Fruit fly (Drosophila melanogaster) whole organism, embryonic: ENCODE measurements around the gene CG32278.

Experiments
- B-H2 ChIP-seq: fragments of 200-800 bp; sonication (Bioruptor generic); optimal IDR thresholded peaks from 2 replicates; lab custom pipeline; 2018; ENCODE audit warnings: missing biosample characterization, mild to moderate bottlenecking, missing genetic modification characterization
- Blimp-1 ChIP-seq: fragments of 200-800 bp; sonication (Bioruptor generic); optimal IDR thresholded peaks from 3 replicates; lab custom pipeline; 2018; ENCODE audit warnings: missing biosample characterization, missing genetic modification characterization, mild to moderate bottlenecking, moderate library complexity, missing genetic modification reagents
- C15 ChIP-seq: fragments of 200-800 bp; sonication (Bioruptor generic); IDR thresholded peaks from 3 replicates; pipeline ENCODE4 v1.3.6; 2022; ENCODE audit warnings: missing biosample characterization, missing genetic modification characterization
- CG12155 ChIP-seq: fragments of 200-800 bp; sonication (Bioruptor generic); optimal IDR thresholded peaks from 3 replicates; lab custom pipeline; 2016; ENCODE audit warnings: missing biosample characterization, missing genetic modification characterization
- CG13624 ChIP-seq: fragments of 200-800 bp; sonication (Bioruptor generic); optimal IDR thresholded peaks from 2 replicates; lab custom pipeline; 2016; ENCODE audit warnings: missing biosample characterization, missing genetic modification characterization
- CG15269 ChIP-seq: fragments of 200-800 bp; sonication (Bioruptor generic); optimal IDR thresholded peaks from 2 replicates; lab custom pipeline; 2018; ENCODE audit warnings: missing biosample characterization, mild to moderate bottlenecking, missing genetic modification characterization, moderate library complexity
- CG16813 ChIP-seq: fragments of 200-800 bp; sonication (Bioruptor generic); IDR thresholded peaks from 3 replicates; pipeline ENCODE4 v1.3.6; 2022; ENCODE audit warnings: missing biosample characterization, missing genetic modification characterization; ENCODE audit not compliant: partially characterized antibody
- CG31224 ChIP-seq: fragments of 200-800 bp; sonication (Bioruptor generic); IDR thresholded peaks from 2 replicates; pipeline ENCODE4 v1.3.6; 2022; ENCODE audit warnings: missing biosample characterization, missing genetic modification characterization
- CG32532 ChIP-seq: fragments of 200-800 bp; sonication (Bioruptor generic); IDR thresholded peaks from 2 replicates; pipeline ENCODE4 v1.3.6; 2022; ENCODE audit warnings: missing biosample characterization, missing genetic modification characterization
- CG32772 ChIP-seq: fragments of 200-800 bp; sonication (Bioruptor generic); IDR thresholded peaks from 2 replicates; pipeline ENCODE4 v1.3.6; 2022; ENCODE audit warnings: missing biosample characterization, missing genetic modification characterization
- CG33213 ChIP-seq: fragments of 200-800 bp; sonication (Bioruptor generic); optimal IDR thresholded peaks from 3 replicates; lab custom pipeline; 2016; ENCODE audit warnings: missing biosample characterization, missing genetic modification characterization
- CG4730 ChIP-seq: fragments of 200-800 bp; sonication (Bioruptor generic); IDR thresholded peaks from 2 replicates; pipeline ENCODE4 v1.3.6; 2022; ENCODE audit warnings: missing biosample characterization, missing genetic modification characterization
- CG4854 ChIP-seq: fragments of 200-800 bp; sonication (Bioruptor generic); optimal IDR thresholded peaks from 2 replicates; lab custom pipeline; 2016; ENCODE audit warnings: missing biosample characterization, missing genetic modification characterization, inconsistent platforms
- CG6272 ChIP-seq: fragments of 200-800 bp; sonication (Bioruptor generic); IDR thresholded peaks from 2 replicates; pipeline ENCODE4 v1.3.6; 2022; ENCODE audit warnings: missing biosample characterization, missing genetic modification characterization
- CG6654 ChIP-seq: fragments of 200-800 bp; sonication (Bioruptor generic); optimal IDR thresholded peaks from 2 replicates; lab custom pipeline; 2017; ENCODE audit warnings: missing biosample characterization, mild to moderate bottlenecking, missing genetic modification characterization
- CG6765 ChIP-seq: fragments of 200-800 bp; sonication (Bioruptor generic); optimal IDR thresholded peaks from 3 replicates; lab custom pipeline; 2017; ENCODE audit warnings: missing biosample characterization, mild to moderate bottlenecking, missing genetic modification characterization
- CG7357 ChIP-seq: fragments of 200-800 bp; sonication (Bioruptor generic); IDR thresholded peaks from 3 replicates; pipeline ENCODE4 v1.3.6; 2022; ENCODE audit warnings: missing biosample characterization, missing genetic modification characterization
- CG8281 ChIP-seq: fragments of 200-800 bp; sonication (Bioruptor generic); optimal IDR thresholded peaks from 2 replicates; lab custom pipeline; 2018; ENCODE audit warnings: missing biosample characterization, mild to moderate bottlenecking, missing genetic modification characterization, moderate library complexity
- CG9215 ChIP-seq: fragments of 200-800 bp; sonication (Bioruptor generic); IDR thresholded peaks from 2 replicates; pipeline ENCODE4 v1.3.6; 2022; ENCODE audit warnings: missing biosample characterization, missing genetic modification characterization
- CG9876 ChIP-seq: fragments of 200-800 bp; sonication (Bioruptor generic); optimal IDR thresholded peaks from 2 replicates; lab custom pipeline; 2016; ENCODE audit warnings: missing biosample characterization, missing genetic modification characterization
- Chrac-16 ChIP-seq: fragments of 200-800 bp; sonication (Bioruptor generic); optimal IDR thresholded peaks from 3 replicates; lab custom pipeline; 2016; ENCODE audit warnings: missing biosample characterization, missing genetic modification characterization
- Dek ChIP-seq: fragments of 200-800 bp; sonication (Bioruptor generic); optimal IDR thresholded peaks from 3 replicates; lab custom pipeline; 2019; ENCODE audit warnings: missing biosample characterization, mild to moderate bottlenecking, missing genetic modification characterization, moderate library complexity
- Doc3 ChIP-seq: fragments of 200-800 bp; sonication (Bioruptor generic); IDR thresholded peaks from 3 replicates; pipeline ENCODE4 v1.3.6; 2022; ENCODE audit warnings: missing biosample characterization, missing genetic modification characterization; ENCODE audit not compliant: partially characterized antibody
- Eip74EF ChIP-seq, 2 experiments: fragments of 200-800 bp in 1 of 2; fragments of >200 bp in 1 of 2; sonication (Bioruptor generic) in 1 of 2; optimal IDR thresholded peaks; 2 replicates each; lab custom pipeline; 2017 to 2019; ENCODE audit warnings: missing biosample characterization in 2 of 2, missing genetic modification characterization in 2 of 2, mild to moderate bottlenecking in 1 of 2, moderate library complexity in 1 of 2
- Hmx ChIP-seq: fragments of 200-800 bp; sonication (Bioruptor generic); optimal IDR thresholded peaks from 2 replicates; lab custom pipeline; 2016; ENCODE audit warnings: missing biosample characterization, missing genetic modification characterization
- Jarid2 ChIP-seq: fragments of 200-800 bp; sonication (Bioruptor generic); optimal IDR thresholded peaks from 3 replicates; lab custom pipeline; 2017; ENCODE audit warnings: mild to moderate bottlenecking, missing biosample characterization, missing genetic modification reagents, missing genetic modification characterization
- Lim3 ChIP-seq: fragments of 200-800 bp; sonication (Bioruptor generic); IDR thresholded peaks from 2 replicates; pipeline ENCODE4 v1.3.6; 2022; ENCODE audit warnings: missing biosample characterization, missing genetic modification characterization
- Neu2 ChIP-seq: fragments of 200-800 bp; sonication (Bioruptor generic); optimal IDR thresholded peaks from 3 replicates; lab custom pipeline; 2016; ENCODE audit warnings: missing biosample characterization, missing genetic modification characterization, borderline replicate concordance
- Opbp ChIP-seq: fragments of 200-800 bp; sonication (Bioruptor generic); IDR thresholded peaks from 3 replicates; pipeline ENCODE4 v1.3.6; 2022; ENCODE audit warnings: missing biosample characterization, missing genetic modification characterization; ENCODE audit not compliant: partially characterized antibody
- Ravus ChIP-seq: fragments of 200-800 bp; sonication (Bioruptor generic); IDR thresholded peaks from 2 replicates; pipeline ENCODE4 v1.3.6; 2022; ENCODE audit warnings: missing biosample characterization, missing genetic modification characterization
- Spps ChIP-seq: fragments of 200-800 bp; sonication (Bioruptor generic); optimal IDR thresholded peaks from 2 replicates; lab custom pipeline; 2018; ENCODE audit warnings: missing biosample characterization, mild to moderate bottlenecking, missing genetic modification characterization
- Usf ChIP-seq: fragments of 200-800 bp; sonication (Bioruptor generic); optimal IDR thresholded peaks from 2 replicates; lab custom pipeline; 2017; ENCODE audit warnings: missing genotype, missing biosample characterization, missing genetic modification characterization
- al ChIP-seq: fragments of 200-800 bp; sonication (Bioruptor generic); IDR thresholded peaks from 2 replicates; pipeline ENCODE4 v1.3.6; 2022; ENCODE audit warnings: missing biosample characterization, missing genetic modification characterization
- bigmax ChIP-seq: fragments of 200-800 bp; sonication (Bioruptor generic); optimal IDR thresholded peaks from 2 replicates; lab custom pipeline; 2018; ENCODE audit warnings: missing biosample characterization, mild to moderate bottlenecking, missing genetic modification characterization
- caup ChIP-seq: fragments of 200-800 bp; sonication (Bioruptor generic); optimal IDR thresholded peaks from 3 replicates; lab custom pipeline; 2017; ENCODE audit warnings: missing biosample characterization, mild to moderate bottlenecking, missing genetic modification characterization, moderate library complexity; ENCODE audit not compliant: severe bottlenecking
- chinmo ChIP-seq: fragments of 200-800 bp; sonication (Bioruptor generic); IDR thresholded peaks from 4 replicates; pipeline ENCODE4 v1.3.6; 2022; ENCODE audit warnings: missing biosample characterization, missing genetic modification characterization; ENCODE audit not compliant: partially characterized antibody
- chm ChIP-seq: fragments of 200-800 bp; sonication (Bioruptor generic); IDR thresholded peaks from 2 replicates; pipeline ENCODE4 v1.3.6; 2022; ENCODE audit warnings: missing biosample characterization, missing genetic modification characterization
- crc ChIP-seq: fragments of 200-800 bp; sonication (Bioruptor generic); optimal IDR thresholded peaks from 2 replicates; lab custom pipeline; 2016; ENCODE audit warnings: missing biosample characterization, missing genetic modification characterization
- croc ChIP-seq: fragments of 200-800 bp; sonication (Bioruptor generic); conservative IDR thresholded peaks from 3 replicates; pipeline ENCODE4 v1.3.6; 2022; ENCODE audit warnings: missing biosample characterization, missing genetic modification characterization
- da ChIP-seq: fragments of 200-800 bp; sonication (Bioruptor generic); optimal IDR thresholded peaks from 2 replicates; lab custom pipeline; 2016; ENCODE audit warnings: missing biosample characterization, missing genetic modification characterization
- ewg ChIP-seq: fragments of 200-800 bp; sonication (Bioruptor generic); optimal IDR thresholded peaks from 3 replicates; lab custom pipeline; 2017; ENCODE audit warnings: mild to moderate bottlenecking, missing biosample characterization, missing genetic modification reagents, missing genetic modification characterization
- exex ChIP-seq: fragments of 200-800 bp; sonication (Bioruptor generic); optimal IDR thresholded peaks from 4 replicates; lab custom pipeline; 2018; ENCODE audit warnings: missing biosample characterization, mild to moderate bottlenecking, missing genetic modification characterization, moderate library complexity
- fru ChIP-seq: fragments of >200 bp; optimal IDR thresholded peaks from 2 replicates; lab custom pipeline; 2017
- gce ChIP-seq: fragments of 200-800 bp; sonication (Bioruptor generic); IDR thresholded peaks from 3 replicates; pipeline ENCODE4 v1.3.6; 2022; ENCODE audit warnings: missing biosample characterization, missing genetic modification characterization
- gt ChIP-seq: fragments of 200-800 bp; sonication (Bioruptor generic); IDR thresholded peaks from 2 replicates; pipeline ENCODE4 v1.3.6; 2022; ENCODE audit warnings: missing biosample characterization, missing genetic modification characterization
- ken ChIP-seq: fragments of 200-800 bp; sonication (Bioruptor generic); IDR thresholded peaks from 3 replicates; pipeline ENCODE4 v1.3.6; 2022; ENCODE audit warnings: missing biosample characterization, missing genetic modification characterization
- nerfin-2 ChIP-seq: fragments of 200-800 bp; sonication (Bioruptor generic); IDR thresholded peaks from 2 replicates; pipeline ENCODE4 v1.3.6; 2022; ENCODE audit warnings: missing biosample characterization, missing genetic modification characterization; ENCODE audit not compliant: partially characterized antibody
- p53 ChIP-seq: fragments of 200-800 bp; sonication (Bioruptor generic); optimal IDR thresholded peaks from 2 replicates; lab custom pipeline; 2016; ENCODE audit warnings: missing biosample characterization, missing genetic modification characterization
- pum ChIP-seq: fragments of 200-800 bp; sonication (Bioruptor generic); optimal IDR thresholded peaks from 2 replicates; lab custom pipeline; 2016; ENCODE audit warnings: missing biosample characterization, missing genetic modification characterization
- ro ChIP-seq: fragments of 200-800 bp; sonication (Bioruptor generic); IDR thresholded peaks from 2 replicates; pipeline ENCODE4 v1.3.6; 2022; ENCODE audit warnings: missing biosample characterization, missing genetic modification characterization
- toy ChIP-seq: fragments of 200-800 bp; sonication (Bioruptor generic); IDR thresholded peaks from 2 replicates; pipeline ENCODE4 v1.3.6; 2022; ENCODE audit warnings: missing biosample characterization, missing genetic modification characterization

Gene CG32278

dm6 chr3L:3143383-3143962, 25.6 kb upstream of the CG32278 start, which contains the start of the genes CG11537 and Alg2 (continued):
- no peak; the same call in 1 of the 2 replicates for TF ChIP-seq CG6272
- peak; percentile 21 for TF ChIP-seq Blimp-1 (GFP tag; lab: Kevin White, UChicago)
- no peak for TF ChIP-seq gce (GFP tag; lab: Robert Waterston, UW)
- peak; percentile 28 for TF ChIP-seq CG12155 (GFP tag; lab: Kevin White, UChicago)
- no peak for TF ChIP-seq Neu2
- TF ChIP-seq CG15269 (tag; lab: Kevin White, UChicago) = peak; percentile 26
- no peak for TF ChIP-seq ken (GFP tag; lab: Robert Waterston, UW)
- no peak for TF ChIP-seq CG8281 (tag; lab: Kevin White, UChicago)
- TF ChIP-seq CG32772 (GFP tag; lab: Robert Waterston, UW) = no peak
- TF ChIP-seq crc (GFP tag; lab: Kevin White, UChicago) = no peak
- TF ChIP-seq exex = no peak
- TF ChIP-seq Ravus (GFP tag; lab: Robert Waterston, UW) = no peak
- peak; percentile 42 for TF ChIP-seq caup (GFP tag; lab: Kevin White, UChicago)
- TF ChIP-seq B-H2 (GFP tag; lab: Kevin White, UChicago) = no peak
- TF ChIP-seq Eip74EF (GFP tag; optimal IDR thresholded peaks at IDR 0.05; lab: Kevin White, UChicago) = no peak
- TF ChIP-seq Jarid2 (GFP tag; lab: Kevin White, UChicago) = no peak
- no peak for TF ChIP-seq CG33213 (GFP tag; lab: Kevin White, UChicago)
- TF ChIP-seq CG6765 (GFP tag; lab: Kevin White, UChicago) = no peak
- TF ChIP-seq toy (GFP tag; lab: Robert Waterston, UW) = no peak
- TF ChIP-seq da (GFP tag; lab: Kevin White, UChicago) = no peak
- TF ChIP-seq Lim3 (GFP tag; lab: Robert Waterston, UW) = no peak
- TF ChIP-seq CG31224 (GFP tag; lab: Robert Waterston, UW) = no peak
- TF ChIP-seq CG7357 = no peak
- TF ChIP-seq CG4854 = no peak
- TF ChIP-seq Chrac-16 = no peak
- TF ChIP-seq ewg (GFP tag; lab: Kevin White, UChicago) = no peak
- TF ChIP-seq nerfin-2 (GFP tag; lab: Robert Waterston, UW) = no peak
- no peak for TF ChIP-seq fru (lab: Kevin White, UChicago)
- TF ChIP-seq CG6654 (GFP tag; lab: Kevin White, UChicago) = no peak
- no peak for TF ChIP-seq CG9215
- no peak for TF ChIP-seq al (GFP tag; lab: Robert Waterston, UW)
- no peak for TF ChIP-seq chinmo
- TF ChIP-seq p53 (GFP tag; lab: Kevin White, UChicago) = no peak
- no peak for TF ChIP-seq Doc3 (GFP tag; lab: Robert Waterston, UW)
- no peak for TF ChIP-seq Hmx (GFP tag; lab: Kevin White, UChicago)
- peak; percentile 12 for TF ChIP-seq Dek (tag; lab: Kevin White, UChicago)
- TF ChIP-seq CG4730 (GFP tag; lab: Robert Waterston, UW) = no peak
- no peak for TF ChIP-seq gt (GFP tag; lab: Robert Waterston, UW)
- TF ChIP-seq CG9876 (GFP tag; lab: Kevin White, UChicago) = no peak
- TF ChIP-seq Opbp (GFP tag; lab: Robert Waterston, UW) = no peak
- TF ChIP-seq bigmax (GFP tag; lab: Kevin White, UChicago) = no peak
- TF ChIP-seq pum = no peak
- no peak for TF ChIP-seq ro (GFP tag; lab: Robert Waterston, UW)
- TF ChIP-seq Spps (tag; lab: Kevin White, UChicago) = no peak
- TF ChIP-seq CG16813 = no peak
- TF ChIP-seq CG13624 (GFP tag; lab: Kevin White, UChicago) = peak; percentile 35
- no peak for TF ChIP-seq croc (GFP tag; lab: Robert Waterston, UW)
- TF ChIP-seq Usf (GFP tag; lab: Kevin White, UChicago) = no peak
- no peak; the same call in 1 of the 2 replicates for TF ChIP-seq chm (GFP tag; lab: Robert Waterston, UW)
- no peak for TF ChIP-seq C15 (GFP tag; lab: Robert Waterston, UW)
- peak; percentile 52 for TF ChIP-seq CG32532
